Worm (Caenorhabditis elegans) whole organism, L3 larva: ENCODE data around the gene kin-36.

Experiments used
- aly-2 ChIP-seq: fragments of 150-350 bp; optimal IDR thresholded peaks from 2 replicates; lab custom pipeline; 2014; ENCODE audit warnings: missing biosample characterization, missing genetic modification characterization
- ama-1 ChIP-seq: fragments of 150-350 bp; optimal IDR thresholded peaks from 2 replicates; lab custom pipeline; 2018
- egl-27 ChIP-seq: sonication (generic microtip); optimal IDR thresholded peaks from 4 replicates; lab custom pipeline; 2017; ENCODE audit warnings: missing biosample characterization, missing genetic modification reagents, missing genetic modification characterization
- fkh-10 ChIP-seq: sonication (generic microtip); optimal IDR thresholded peaks from 2 replicates; lab custom pipeline; 2017; ENCODE audit warnings: missing biosample characterization, missing genetic modification reagents, missing genetic modification characterization
- fos-1 ChIP-seq: fragments of 150-350 bp; optimal IDR thresholded peaks from 2 replicates; lab custom pipeline; 2014; ENCODE audit warnings: missing biosample characterization, missing genetic modification characterization
- lin-15B ChIP-seq: fragments of 150-350 bp; optimal IDR thresholded peaks from 2 replicates; lab custom pipeline; 2014; ENCODE audit warnings: missing biosample characterization, missing genetic modification characterization
- lin-39 ChIP-seq: fragments of 150-350 bp; optimal IDR thresholded peaks from 2 replicates; lab custom pipeline; 2018; ENCODE audit warnings: missing biosample characterization, missing genetic modification reagents, missing genetic modification characterization
- nfya-1 ChIP-seq: sonication (generic microtip); optimal IDR thresholded peaks from 2 replicates; lab custom pipeline; 2017; ENCODE audit warnings: missing genetic modification characterization, mild to moderate bottlenecking, missing compliant biosample characterization, antibody characterized with exemption, moderate library complexity; ENCODE audit not compliant: insufficient read depth
- nhr-11 ChIP-seq: fragments of 150-350 bp; optimal IDR thresholded peaks from 2 replicates; lab custom pipeline; 2014; ENCODE audit warnings: missing biosample characterization, missing genetic modification characterization
- nhr-237 ChIP-seq: fragments of 150-350 bp; optimal IDR thresholded peaks from 2 replicates; lab custom pipeline; 2014; ENCODE audit warnings: missing biosample characterization, missing genetic modification characterization
- nhr-28 ChIP-seq: fragments of 150-350 bp; optimal IDR thresholded peaks from 2 replicates; lab custom pipeline; 2014; ENCODE audit warnings: missing biosample characterization, missing genetic modification characterization
- nhr-67 ChIP-seq: fragments of 150-350 bp; optimal IDR thresholded peaks from 2 replicates; lab custom pipeline; 2014; ENCODE audit warnings: missing biosample characterization, missing genetic modification characterization
- snpc-4 ChIP-seq: fragments of 150-350 bp; optimal IDR thresholded peaks from 2 replicates; lab custom pipeline; 2014; ENCODE audit warnings: missing biosample characterization, missing genetic modification characterization
- unc-62 ChIP-seq: fragments of 150-350 bp; sonication (generic microtip); optimal IDR thresholded peaks from 4 replicates; lab custom pipeline; 2014; ENCODE audit warnings: missing biosample characterization, missing genetic modification reagents, missing genetic modification characterization

ce11 chrIV:4652962-4653361 is 25.9 kb upstream of the kin-36 start, which contains the start of gene psr-1:
- TF ChIP-seq nhr-237 (tag; lab: Kevin White, UChicago): no peak
- TF ChIP-seq lin-15B (tag; lab: Kevin White, UChicago): no peak
- no peak for TF ChIP-seq snpc-4 (tag; lab: Kevin White, UChicago)
- no peak for TF ChIP-seq nhr-67 (tag; lab: Kevin White, UChicago)
- TF ChIP-seq aly-2 (tag; lab: Kevin White, UChicago): no peak
- TF ChIP-seq egl-27 (tag; lab: Kevin White, UChicago): no peak
- no peak for TF ChIP-seq unc-62 (GFP tag; lab: Kevin White, UChicago)
- TF ChIP-seq fos-1: no peak
- no peak for TF ChIP-seq nhr-28 (tag; lab: Kevin White, UChicago)
- no peak for TF ChIP-seq lin-39 (tag; lab: Kevin White, UChicago)
- no peak for TF ChIP-seq nfya-1 (tag; lab: Kevin White, UChicago)
- TF ChIP-seq ama-1: no peak
- no peak for TF ChIP-seq nhr-11
- TF ChIP-seq fkh-10 (GFP tag; lab: Kevin White, UChicago): no peak
